Worm (Caenorhabditis elegans) whole organism, late embryonic: Measurements from ENCODE around the gene egl-27.

ENCODE experiments used
- C38D4.7 ChIP-seq: fragments of 200-800 bp; sonication (Bioruptor generic); optimal IDR thresholded peaks from 2 replicates; lab custom pipeline; 2018; ENCODE audit warnings: mild to moderate bottlenecking, missing genetic modification characterization, moderate library complexity, missing compliant biosample characterization
- F13H6.1 ChIP-seq: sonication (generic microtip); optimal IDR thresholded peaks from 2 replicates; lab custom pipeline; 2016; ENCODE audit warnings: missing genetic modification characterization, missing compliant biosample characterization
- K09A11.1 ChIP-seq: sonication (generic microtip); optimal IDR thresholded peaks from 2 replicates; lab custom pipeline; 2017; ENCODE audit warnings: antibody characterized with exemption, mild to moderate bottlenecking, missing genetic modification characterization, missing compliant biosample characterization; ENCODE audit not compliant: insufficient read depth
- Y22D7AL.16 ChIP-seq: sonication (generic microtip); optimal IDR thresholded peaks from 2 replicates; lab custom pipeline; 2016; ENCODE audit warnings: missing genetic modification characterization, missing compliant biosample characterization
- ama-1 ChIP-seq: fragments of 150-350 bp; optimal IDR thresholded peaks from 2 replicates; lab custom pipeline; 2014
- ceh-18 ChIP-seq: sonication (generic microtip); optimal IDR thresholded peaks from 2 replicates; lab custom pipeline; 2016; ENCODE audit warnings: missing genetic modification characterization, missing compliant biosample characterization
- ceh-2 ChIP-seq: sonication (generic microtip); optimal IDR thresholded peaks from 2 replicates; lab custom pipeline; 2016; ENCODE audit warnings: missing genotype, missing genetic modification characterization, missing compliant biosample characterization
- ceh-22 ChIP-seq: sonication (generic microtip); optimal IDR thresholded peaks from 2 replicates; lab custom pipeline; 2017; ENCODE audit warnings: missing biosample characterization, missing genetic modification characterization
- ceh-24 ChIP-seq: sonication (generic microtip); optimal IDR thresholded peaks from 2 replicates; lab custom pipeline; 2016; ENCODE audit warnings: mild to moderate bottlenecking, missing genetic modification characterization, missing compliant biosample characterization
- ceh-30 ChIP-seq: fragments of 150-350 bp; optimal IDR thresholded peaks from 2 replicates; lab custom pipeline; 2014; ENCODE audit warnings: missing biosample characterization, missing genetic modification characterization
- ceh-31 ChIP-seq: sonication (generic microtip); optimal IDR thresholded peaks from 2 replicates; lab custom pipeline; 2016; ENCODE audit warnings: missing genetic modification characterization, missing compliant biosample characterization
- ceh-34 ChIP-seq: sonication (generic microtip); optimal IDR thresholded peaks from 2 replicates; lab custom pipeline; 2016; ENCODE audit warnings: mild to moderate bottlenecking, missing genetic modification characterization, missing compliant biosample characterization
- dve-1 ChIP-seq: sonication (generic microtip); optimal IDR thresholded peaks from 2 replicates; lab custom pipeline; 2017; ENCODE audit warnings: antibody characterized with exemption, mild to moderate bottlenecking, missing genetic modification characterization, missing compliant biosample characterization
- ets-4 ChIP-seq: sonication (generic microtip); optimal IDR thresholded peaks from 2 replicates; lab custom pipeline; 2016; ENCODE audit warnings: missing genetic modification characterization, missing compliant biosample characterization
- eyg-1 ChIP-seq: sonication (generic microtip); optimal IDR thresholded peaks from 2 replicates; lab custom pipeline; 2016; ENCODE audit warnings: missing genotype, missing genetic modification characterization, missing compliant biosample characterization
- fax-1 ChIP-seq: sonication (generic microtip); optimal IDR thresholded peaks from 2 replicates; lab custom pipeline; 2016; ENCODE audit warnings: missing genotype, missing genetic modification characterization, missing compliant biosample characterization
- hlh-30 ChIP-seq: sonication (generic microtip); optimal IDR thresholded peaks from 2 replicates; lab custom pipeline; 2017; ENCODE audit warnings: antibody characterized with exemption, missing genetic modification characterization, missing compliant biosample characterization; ENCODE audit not compliant: insufficient read depth
- hlh-6 ChIP-seq: sonication (generic microtip); optimal IDR thresholded peaks from 2 replicates; lab custom pipeline; 2016; ENCODE audit warnings: missing genotype, missing genetic modification characterization, missing compliant biosample characterization
- lim-6 ChIP-seq: sonication (generic microtip); optimal IDR thresholded peaks from 2 replicates; lab custom pipeline; 2016; ENCODE audit warnings: missing genetic modification characterization, missing compliant biosample characterization
- nfya-1 ChIP-seq: sonication (generic microtip); optimal IDR thresholded peaks from 2 replicates; lab custom pipeline; 2017; ENCODE audit warnings: missing genetic modification characterization, mild to moderate bottlenecking, missing compliant biosample characterization, antibody characterized with exemption, moderate library complexity
- odd-2 ChIP-seq: sonication (generic microtip); optimal IDR thresholded peaks from 2 replicates; lab custom pipeline; 2017; ENCODE audit warnings: antibody characterized with exemption, mild to moderate bottlenecking, missing genetic modification characterization, missing compliant biosample characterization
- pax-1 ChIP-seq: fragments of 150-350 bp; optimal IDR thresholded peaks from 2 replicates; lab custom pipeline; 2014; ENCODE audit warnings: missing biosample characterization, missing genetic modification characterization
- pha-4 ChIP-seq: fragments of 150-350 bp; optimal IDR thresholded peaks from 2 replicates; lab custom pipeline; 2018; ENCODE audit warnings: missing biosample characterization, missing genetic modification reagents, missing genetic modification characterization
- ref-2 ChIP-seq: sonication (generic microtip); optimal IDR thresholded peaks from 2 replicates; lab custom pipeline; 2016; ENCODE audit warnings: missing genetic modification characterization, missing compliant biosample characterization
- sox-2 ChIP-seq: fragments of 200-800 bp; sonication (Bioruptor generic); IDR thresholded peaks from 2 replicates; pipeline ENCODE4 v1.3.6; 2022; ENCODE audit warnings: missing genetic modification reagents, missing genetic modification characterization, missing compliant biosample characterization
- tbx-2 ChIP-seq: sonication (generic microtip); optimal IDR thresholded peaks from 2 replicates; lab custom pipeline; 2016; ENCODE audit warnings: missing genetic modification characterization, missing compliant biosample characterization
- tbx-7 ChIP-seq: sonication (generic microtip); optimal IDR thresholded peaks from 2 replicates; lab custom pipeline; 2016; ENCODE audit warnings: missing genotype, missing genetic modification characterization, missing compliant biosample characterization
- ttx-3 ChIP-seq: sonication (generic microtip); optimal IDR thresholded peaks from 2 replicates; lab custom pipeline; 2016; ENCODE audit warnings: missing genetic modification reagents, missing genetic modification characterization, missing compliant biosample characterization
- unc-3 ChIP-seq, 2 experiments: fragments of 200-800 bp in 1 of 2; sonication (Bioruptor generic) in 1 of 2; sonication (generic microtip) in 1 of 2; conservative IDR thresholded peaks in 1 of 2; optimal IDR thresholded peaks in 1 of 2; 2 replicates each; pipeline versions ENCODE4 v1.3.6 to Lab custom; 2016 to 2022; ENCODE audit warnings: missing compliant biosample characterization in 2 of 2, missing genetic modification characterization in 2 of 2, missing genetic modification reagents in 1 of 2
- unc-42 ChIP-seq: sonication (generic microtip); optimal IDR thresholded peaks from 2 replicates; lab custom pipeline; 2016; ENCODE audit warnings: missing genotype, missing genetic modification characterization, missing compliant biosample characterization

The egl-27 gene

DNA sequence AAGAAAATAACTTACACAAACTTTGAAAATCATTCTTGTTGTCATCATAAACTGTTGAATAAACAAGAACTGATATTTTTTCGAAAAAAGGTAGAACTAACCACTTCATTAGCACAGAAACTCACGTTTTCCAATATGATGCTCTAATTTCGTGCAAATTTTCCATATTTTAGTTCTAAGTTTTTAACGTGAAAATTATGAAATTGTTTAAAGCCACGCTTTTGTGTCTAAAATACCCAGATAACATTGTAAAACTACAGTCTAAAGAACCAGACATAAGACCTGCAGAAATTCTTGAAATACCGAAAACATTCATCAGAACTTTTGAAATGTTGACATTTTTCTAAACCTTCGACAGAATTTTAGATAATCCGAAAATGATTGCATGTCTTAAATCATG, 27.6 kb upstream of the egl-27 start, which contains the start of gene F31E8.5:
F31E8.5 (minus strand) TSS at position 101 of the 400 bp plus-strand sequence.
- TF ChIP-seq pax-1 (tag; lab: Kevin White, UChicago) = no peak

DNA sequence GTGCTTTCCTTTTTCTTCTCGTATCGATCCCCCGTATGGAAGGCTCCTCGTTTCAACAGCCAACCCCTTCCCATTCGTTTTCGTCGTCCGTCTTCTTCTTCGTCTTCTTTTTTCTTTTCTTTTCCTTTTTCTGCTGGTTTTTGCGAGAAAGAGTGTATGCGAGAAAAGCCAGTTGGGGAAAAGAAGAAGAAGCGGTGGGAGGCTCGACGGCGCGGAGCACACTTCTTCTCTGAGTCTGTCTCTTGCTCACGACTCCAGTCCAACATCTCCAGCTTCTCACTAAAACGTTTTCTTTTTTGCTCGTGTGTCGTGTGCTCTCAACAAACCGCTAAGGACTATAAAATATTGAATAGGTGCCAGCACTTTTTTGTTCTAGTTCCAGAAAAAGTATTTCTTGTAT, 26.3 kb upstream of the egl-27 start:
- TF ChIP-seq nfya-1 (tag; lab: Kevin White, UChicago) (peak; percentile 36), dve-1 (tag; lab: Kevin White, UChicago) (no peak), ceh-31 (tag; lab: Kevin White, UChicago) (peak; percentile 44), sox-2 (no peak), tbx-2 (tag; lab: Kevin White, UChicago) (peak; percentile 3)

DNA sequence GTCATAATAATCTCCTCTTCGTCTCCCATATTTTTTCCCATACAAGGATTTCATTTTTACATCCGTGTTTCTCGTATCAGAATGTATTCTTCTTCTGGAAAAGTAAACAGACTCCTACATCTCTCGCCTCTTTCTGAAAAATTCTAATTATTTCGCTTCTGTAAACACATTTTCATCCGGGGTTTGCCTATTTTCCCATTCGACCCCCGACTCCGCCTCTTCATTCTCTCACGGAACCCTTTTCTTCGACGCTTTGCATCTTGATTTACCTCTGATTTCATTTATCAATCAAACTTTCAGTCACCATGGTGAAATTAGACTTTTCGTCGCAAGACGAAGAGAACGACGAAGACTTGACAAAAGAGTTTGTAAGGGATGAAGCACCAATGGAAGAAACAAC, 24.1 kb upstream of the egl-27 start, which contains the start of gene snt-1:
snt-1 (plus strand) TSS at position 301 of the 400 bp plus-strand sequence.
- TF ChIP-seq hlh-6 (tag; lab: Kevin White, UChicago) (no peak), tbx-7 (no peak), ama-1 (lab: Kevin White, UChicago) (no peak), ceh-18 (tag; lab: Kevin White, UChicago) (no peak), ceh-22 (tag; lab: Kevin White, UChicago) (no peak), hlh-30 (tag; lab: Kevin White, UChicago) (no peak), lim-6 (no peak), fax-1 (tag; lab: Kevin White, UChicago) (no peak), ceh-2 (no peak), ceh-24 (tag; lab: Kevin White, UChicago) (no peak)

ce11 chrII:6812514-6812913, 22.3 kb upstream of the egl-27 start:
- no peak for TF ChIP-seq ets-4
- TF ChIP-seq unc-42 (tag; lab: Kevin White, UChicago) = peak; percentile 26
- no peak for TF ChIP-seq unc-3 (GFP tag; conservative IDR thresholded peaks at IDR 0.05; lab: Robert Waterston, UW)
- peak; percentile 63 for TF ChIP-seq unc-3 (tag; optimal IDR thresholded peaks at IDR 0.05; lab: Kevin White, UChicago)
- peak; percentile 31 for TF ChIP-seq ceh-34 (tag; lab: Kevin White, UChicago)

- no peak for TF ChIP-seq Y22D7AL.16
Observed at ce11 chrII:6816324-6816723, 18.5 kb upstream of the egl-27 start.

ce11 chrII:6820278-6820971, 14.4 kb upstream of the egl-27 start:
- no peak for TF ChIP-seq tbx-2 (tag; lab: Kevin White, UChicago)
- TF ChIP-seq F13H6.1 (tag; lab: Kevin White, UChicago) = no peak
- no peak for TF ChIP-seq ref-2 (tag; lab: Kevin White, UChicago)
- TF ChIP-seq pha-4 (tag; lab: Kevin White, UChicago) = no peak
- no peak for TF ChIP-seq odd-2 (tag; lab: Kevin White, UChicago)
- TF ChIP-seq K09A11.1 (tag; lab: Kevin White, UChicago) = no peak
- no peak for TF ChIP-seq ceh-30 (tag; lab: Kevin White, UChicago)
- TF ChIP-seq sox-2 = no peak
- no peak for TF ChIP-seq C38D4.7 (GFP tag; lab: Kevin White, UChicago)
- no peak for TF ChIP-seq hlh-30 (tag; lab: Kevin White, UChicago)
- TF ChIP-seq ttx-3 (tag; lab: Kevin White, UChicago) = no peak
- TF ChIP-seq eyg-1 (tag; lab: Kevin White, UChicago) = no peak
